Worm (Caenorhabditis elegans): ENCODE data around the gene nhr-234.

nhr-234 gene

ce11 chrII:12677975-12678866, 41.7 kb downstream of the nhr-234 start (continued):
- TF ChIP-seq aptf-3 (GFP tag; IDR thresholded peaks at IDR 0.05) (no peak), atf-7 (tag; optimal IDR thresholded peaks at IDR 0.05) (no peak), efl-1 (GFP tag; optimal IDR thresholded peaks at IDR 0.05) (peak; percentile 39), chd-7 (tag; optimal IDR thresholded peaks at IDR 0.05) (no peak), F23B12.7 (tag; optimal IDR thresholded peaks at IDR 0.05; ENCODE audit: insufficient read depth) (no peak), F52B5.7 (tag; optimal IDR thresholded peaks at IDR 0.05) (no peak), Y95B8A.8 (GFP tag; IDR thresholded peaks at IDR 0.05) (no peak), ztf-28 (GFP tag; IDR thresholded peaks at IDR 0.05) (no peak), ets-4 (GFP tag; optimal IDR thresholded peaks at IDR 0.05) (no peak), K12H6.12 (tag; optimal IDR thresholded peaks at IDR 0.05) (peak; percentile 72), ceh-79 (tag; optimal IDR thresholded peaks at IDR 0.05) (peak; percentile 47), lin-40 (tag; optimal IDR thresholded peaks at IDR 0.05) (peak; percentile 79), attf-6 (GFP tag; IDR thresholded peaks at IDR 0.05) (0 out of 2 replicates have a peak, but pooled peaks have one; percentile 28), T07F8.4 (tag; optimal IDR thresholded peaks at IDR 0.05) (peak; percentile 53), F55B11.4 (tag; optimal IDR thresholded peaks at IDR 0.05; ENCODE audit: borderline replicate concordance, insufficient read depth) (no peak), madf-3 (GFP tag; IDR thresholded peaks at IDR 0.05) (no peak), B0019.2 (GFP tag; conservative IDR thresholded peaks at IDR 0.05) (no peak; the same call in 1 of the 2 replicates), D2030.7 (GFP tag; IDR thresholded peaks at IDR 0.05) (peak; percentile 73), mxl-1 (tag; optimal IDR thresholded peaks at IDR 0.05) (peak; percentile 82), B0261.1 (tag; optimal IDR thresholded peaks at IDR 0.05) (peak; percentile 80), mcd-1 (GFP tag; IDR thresholded peaks at IDR 0.05) (peak; percentile 97), hmg-1.2 (GFP tag; IDR thresholded peaks at IDR 0.05) (peak; percentile 44; the same call in 1 of the 2 replicates), mel-28 (tag; optimal IDR thresholded peaks at IDR 0.05; ENCODE audit: borderline replicate concordance) (no peak), ztf-18 (tag; optimal IDR thresholded peaks at IDR 0.05) (peak; percentile 66), ztf-3 (GFP tag; optimal IDR thresholded peaks at IDR 0.05) (peak; percentile 78), tbp1 (GFP tag; optimal IDR thresholded peaks at IDR 0.05) (peak; percentile 92), sea-2 (GFP tag; IDR thresholded peaks at IDR 0.05) (0 out of 2 replicates have a peak, but pooled peaks have one; percentile 59), snpc-4 (GFP tag; optimal IDR thresholded peaks at IDR 0.05) (no peak), snpc-4 (tag; optimal IDR thresholded peaks at IDR 0.05) (peak in 3 of 4 experiments; percentile 39 to 63 (median 54)), rec-8 (tag; optimal IDR thresholded peaks at IDR 0.05) (peak; percentile 82 to 85), zim-3 (tag; optimal IDR thresholded peaks at IDR 0.05) (peak; percentile 10), lin-35 (GFP tag; optimal IDR thresholded peaks at IDR 0.05) (peak in 1 of 3 experiments; percentile 38), mes-4 (tag; optimal IDR thresholded peaks at IDR 0.05) (peak; percentile 75), unc-130 (GFP tag; optimal IDR thresholded peaks at IDR 0.05) (peak; percentile 86), F49E8.2 (tag; optimal IDR thresholded peaks at IDR 0.05; ENCODE audit: insufficient read depth) (peak; percentile 46), hrde-1 (tag; optimal IDR thresholded peaks at IDR 0.05; ENCODE audit: borderline replicate concordance) (peak; percentile 52), pha-4 (tag; optimal IDR thresholded peaks at IDR 0.05) (no peak), ztf-6 (GFP tag; IDR thresholded peaks at IDR 0.05) (0 out of 2 replicates have a peak, but pooled peaks have one; percentile 6), snpc-3.4 (tag; optimal IDR thresholded peaks at IDR 0.05) (peak; percentile 66), attf-5 (GFP tag; optimal IDR thresholded peaks at IDR 0.05) (peak; percentile 86), B0336.3 (GFP tag; IDR thresholded peaks at IDR 0.05) (peak; percentile 76), sptf-2 (GFP tag; optimal IDR thresholded peaks at IDR 0.05) (no peak), tbx-9 (tag; optimal IDR thresholded peaks at IDR 0.05; ENCODE audit: borderline replicate concordance) (no peak), nfya-1 (tag; optimal IDR thresholded peaks at IDR 0.05; ENCODE audit: borderline replicate concordance, insufficient read depth) (no peak), ccch-3 (GFP tag; optimal IDR thresholded peaks at IDR 0.05) (no peak)
